Fruit fly (Drosophila melanogaster) whole organism, embryonic: ENCODE measurements around the gene Rbm13.

Experiments used
- ATbp ChIP-seq: fragments of 200-800 bp; sonication (Bioruptor generic); optimal IDR thresholded peaks from 2 replicates; lab custom pipeline; 2017; ENCODE audit warnings: missing biosample characterization, mild to moderate bottlenecking, missing genetic modification characterization, missing genetic modification reagents
- Adf1 ChIP-seq: fragments of 200-800 bp; sonication (Bioruptor generic); IDR thresholded peaks from 2 replicates; pipeline ENCODE4 v1.3.6; 2022; ENCODE audit warnings: missing biosample characterization, missing genetic modification characterization
- CG10147 ChIP-seq: fragments of 200-800 bp; sonication (Bioruptor generic); optimal IDR thresholded peaks from 2 replicates; lab custom pipeline; 2019; ENCODE audit warnings: missing biosample characterization, mild to moderate bottlenecking, missing genetic modification characterization, moderate library complexity
- CG11695 ChIP-seq: fragments of 200-800 bp; sonication (Bioruptor generic); IDR thresholded peaks from 3 replicates; pipeline ENCODE4 v1.3.6; 2022; ENCODE audit warnings: missing biosample characterization, missing genetic modification characterization
- CG12391 ChIP-seq: fragments of 200-800 bp; sonication (Bioruptor generic); optimal IDR thresholded peaks from 3 replicates; lab custom pipeline; 2018; ENCODE audit warnings: missing biosample characterization, mild to moderate bottlenecking, missing genetic modification characterization, moderate library complexity
- CG12942 ChIP-seq: fragments of 200-800 bp; sonication (Bioruptor generic); optimal IDR thresholded peaks from 3 replicates; lab custom pipeline; 2016; ENCODE audit warnings: missing biosample characterization, missing genetic modification characterization
- CG13296 ChIP-seq: fragments of 200-800 bp; sonication (Bioruptor generic); optimal IDR thresholded peaks from 3 replicates; lab custom pipeline; 2018; ENCODE audit warnings: missing biosample characterization, mild to moderate bottlenecking, missing genetic modification characterization
- CG14667 ChIP-seq: fragments of 200-800 bp; sonication (Bioruptor generic); IDR thresholded peaks from 2 replicates; pipeline ENCODE4 v1.3.6; 2022; ENCODE audit warnings: missing biosample characterization, missing genetic modification characterization
- CG14710 ChIP-seq: fragments of 200-800 bp; sonication (Bioruptor generic); optimal IDR thresholded peaks from 3 replicates; lab custom pipeline; 2019; ENCODE audit warnings: missing biosample characterization, mild to moderate bottlenecking, missing genetic modification characterization, moderate library complexity
- CG16863 ChIP-seq: fragments of 200-800 bp; sonication (Bioruptor generic); optimal IDR thresholded peaks from 3 replicates; lab custom pipeline; 2016; ENCODE audit warnings: missing biosample characterization, missing genetic modification characterization
- CG17829 ChIP-seq: fragments of 200-800 bp; optimal IDR thresholded peaks from 2 replicates; lab custom pipeline; 2019; ENCODE audit warnings: missing biosample characterization, mild to moderate bottlenecking, missing genetic modification characterization, moderate library complexity
- CG18011 ChIP-seq: fragments of 200-800 bp; sonication (Bioruptor generic); optimal IDR thresholded peaks from 2 replicates; lab custom pipeline; 2017; ENCODE audit warnings: missing biosample characterization, missing genetic modification characterization, mild to moderate bottlenecking, moderate library complexity, missing genotype
- CG18764 ChIP-seq: fragments of 200-800 bp; sonication (Bioruptor generic); optimal IDR thresholded peaks from 3 replicates; lab custom pipeline; 2016; ENCODE audit warnings: missing biosample characterization, missing genetic modification characterization
- CG2202 ChIP-seq: fragments of 200-800 bp; sonication (Bioruptor generic); optimal IDR thresholded peaks from 2 replicates; lab custom pipeline; 2018; ENCODE audit warnings: missing biosample characterization, mild to moderate bottlenecking, missing genetic modification characterization
- CG32772 ChIP-seq: fragments of 200-800 bp; sonication (Bioruptor generic); IDR thresholded peaks from 2 replicates; pipeline ENCODE4 v1.3.6; 2022; ENCODE audit warnings: missing biosample characterization, missing genetic modification characterization
- CG6854 ChIP-seq: fragments of 200-800 bp; sonication (Bioruptor generic); optimal IDR thresholded peaks from 3 replicates; lab custom pipeline; 2017; ENCODE audit warnings: missing biosample characterization, mild to moderate bottlenecking, missing genetic modification characterization
- CG7839 ChIP-seq: fragments of 200-800 bp; sonication (Bioruptor generic); optimal IDR thresholded peaks from 3 replicates; lab custom pipeline; 2018; ENCODE audit warnings: missing biosample characterization, mild to moderate bottlenecking, missing genetic modification characterization, moderate library complexity
- CG7987 ChIP-seq: fragments of 200-800 bp; sonication (Bioruptor generic); optimal IDR thresholded peaks from 2 replicates; lab custom pipeline; 2018; ENCODE audit warnings: missing biosample characterization, mild to moderate bottlenecking, missing genetic modification characterization, moderate library complexity
- CG8290 ChIP-seq, 3 experiments: fragments of 200-800 bp; sonication (Bioruptor generic); optimal IDR thresholded peaks; 2 replicates each; lab custom pipeline; 2016 to 2019; ENCODE audit warnings: missing biosample characterization in 3 of 3, missing genetic modification characterization in 3 of 3, mild to moderate bottlenecking in 2 of 3, moderate library complexity in 1 of 3
- CG8388 ChIP-seq: fragments of 200-800 bp; sonication (Bioruptor generic); optimal IDR thresholded peaks from 2 replicates; lab custom pipeline; 2019; ENCODE audit warnings: missing biosample characterization, mild to moderate bottlenecking, missing genetic modification characterization, moderate library complexity
- CG9215 ChIP-seq: fragments of 200-800 bp; sonication (Bioruptor generic); IDR thresholded peaks from 2 replicates; pipeline ENCODE4 v1.3.6; 2022; ENCODE audit warnings: missing biosample characterization, missing genetic modification characterization
- E2f1 ChIP-seq: fragments of 200-800 bp; sonication (Bioruptor generic); IDR thresholded peaks from 2 replicates; pipeline ENCODE4 v1.3.6; 2022; ENCODE audit warnings: missing biosample characterization, missing genetic modification characterization
- Fer3 ChIP-seq: fragments of 200-800 bp; sonication (Bioruptor generic); optimal IDR thresholded peaks from 2 replicates; lab custom pipeline; 2018; ENCODE audit warnings: missing biosample characterization, mild to moderate bottlenecking, missing genetic modification characterization, moderate library complexity
- Gsc ChIP-seq: fragments of 200-800 bp; sonication (Bioruptor generic); IDR thresholded peaks from 2 replicates; pipeline ENCODE4 v1.3.6; 2022; ENCODE audit warnings: missing biosample characterization, missing genetic modification characterization
- HLH3B ChIP-seq: fragments of 200-800 bp; sonication (Bioruptor generic); IDR thresholded peaks from 2 replicates; pipeline ENCODE4 v1.3.6; 2022; ENCODE audit warnings: missing biosample characterization, missing genetic modification characterization
- Lpt ChIP-seq: fragments of >200 bp; optimal IDR thresholded peaks from 2 replicates; lab custom pipeline; 2018; ENCODE audit warnings: missing biosample characterization, missing genetic modification characterization
- NfI ChIP-seq: fragments of 200-800 bp; sonication (Bioruptor generic); optimal IDR thresholded peaks from 3 replicates; lab custom pipeline; 2018; ENCODE audit warnings: missing biosample characterization, mild to moderate bottlenecking, missing genetic modification characterization, moderate library complexity
- Optix ChIP-seq: fragments of 200-800 bp; sonication (Bioruptor generic); IDR thresholded peaks from 3 replicates; pipeline ENCODE4 v1.3.6; 2022; ENCODE audit warnings: missing biosample characterization, missing genetic modification characterization
- Side ChIP-seq: fragments of 200-800 bp; sonication (Bioruptor generic); optimal IDR thresholded peaks from 2 replicates; lab custom pipeline; 2016; ENCODE audit warnings: missing biosample characterization, missing genetic modification characterization
- Stat92E ChIP-seq, 3 experiments: fragments of >200 bp in 2 of 3; fragments of 200-800 bp in 1 of 3; sonication (Bioruptor generic) in 1 of 3; optimal IDR thresholded peaks; 2 replicates each; lab custom pipeline; 2017 to 2019; ENCODE audit warnings: missing biosample characterization in 3 of 3, missing genetic modification characterization in 3 of 3, mild to moderate bottlenecking in 1 of 3, moderate library complexity in 1 of 3
- bigmax ChIP-seq: fragments of 200-800 bp; sonication (Bioruptor generic); optimal IDR thresholded peaks from 2 replicates; lab custom pipeline; 2018; ENCODE audit warnings: missing biosample characterization, mild to moderate bottlenecking, missing genetic modification characterization
- btn ChIP-seq: fragments of 200-800 bp; sonication (Bioruptor generic); optimal IDR thresholded peaks from 2 replicates; lab custom pipeline; 2016; ENCODE audit warnings: missing biosample characterization, missing genetic modification characterization
- crp ChIP-seq, 2 experiments: fragments of 200-800 bp; sonication (Bioruptor generic); optimal IDR thresholded peaks; 2 replicates in 1 of 2; 3 replicates in 1 of 2; lab custom pipeline; 2017; ENCODE audit warnings: missing biosample characterization in 2 of 2, missing genetic modification characterization in 2 of 2, mild to moderate bottlenecking in 1 of 2, moderate library complexity in 1 of 2
- cwo ChIP-seq: fragments of 200-800 bp; sonication (Bioruptor generic); optimal IDR thresholded peaks from 3 replicates; lab custom pipeline; 2017; ENCODE audit warnings: missing biosample characterization, missing genetic modification characterization, mild to moderate bottlenecking, moderate library complexity, missing genetic modification reagents
- eve ChIP-seq, 2 experiments: fragments of >200 bp; optimal IDR thresholded peaks; 2 replicates each; lab custom pipeline; 2017; ENCODE audit warnings: missing biosample characterization in 2 of 2, missing genetic modification characterization in 2 of 2
- ewg ChIP-seq: fragments of 200-800 bp; sonication (Bioruptor generic); optimal IDR thresholded peaks from 3 replicates; lab custom pipeline; 2017; ENCODE audit warnings: mild to moderate bottlenecking, missing biosample characterization, missing genetic modification reagents, missing genetic modification characterization
- fd64A ChIP-seq: fragments of 200-800 bp; sonication (Bioruptor generic); optimal IDR thresholded peaks from 3 replicates; lab custom pipeline; 2018; ENCODE audit warnings: missing biosample characterization, mild to moderate bottlenecking, missing genetic modification characterization
- fd96Cb ChIP-seq: fragments of 200-800 bp; sonication (Bioruptor generic); optimal IDR thresholded peaks from 2 replicates; lab custom pipeline; 2018; ENCODE audit warnings: missing biosample characterization, mild to moderate bottlenecking, missing genetic modification characterization, moderate library complexity
- grn ChIP-seq: fragments of 200-800 bp; sonication (Bioruptor generic); optimal IDR thresholded peaks from 3 replicates; lab custom pipeline; 2017; ENCODE audit warnings: missing biosample characterization, missing genetic modification characterization
- gsb-n ChIP-seq: fragments of 200-800 bp; sonication (Bioruptor generic); optimal IDR thresholded peaks from 3 replicates; lab custom pipeline; 2018; ENCODE audit warnings: missing biosample characterization, mild to moderate bottlenecking, missing genetic modification characterization
- gt ChIP-seq: fragments of 200-800 bp; sonication (Bioruptor generic); IDR thresholded peaks from 2 replicates; pipeline ENCODE4 v1.3.6; 2022; ENCODE audit warnings: missing biosample characterization, missing genetic modification characterization
- lbe ChIP-seq: fragments of 200-800 bp; sonication (Bioruptor generic); optimal IDR thresholded peaks from 2 replicates; lab custom pipeline; 2016; ENCODE audit warnings: missing biosample characterization, mild to moderate bottlenecking, missing genetic modification characterization
- lilli ChIP-seq: fragments of 200-800 bp; sonication (Bioruptor generic); optimal IDR thresholded peaks from 3 replicates; lab custom pipeline; 2016; ENCODE audit warnings: missing biosample characterization, missing genetic modification characterization
- sob ChIP-seq: fragments of 200-800 bp; sonication (Bioruptor generic); IDR thresholded peaks from 2 replicates; pipeline ENCODE4 v1.3.6; 2022; ENCODE audit warnings: missing biosample characterization, missing genetic modification characterization
- trem ChIP-seq: fragments of 200-800 bp; optimal IDR thresholded peaks from 3 replicates; lab custom pipeline; 2019; ENCODE audit warnings: missing biosample characterization, mild to moderate bottlenecking, missing genetic modification characterization, moderate library complexity
- unc-4 ChIP-seq: fragments of 200-800 bp; sonication (Bioruptor generic); IDR thresholded peaks from 2 replicates; pipeline ENCODE4 v1.3.6; 2022; ENCODE audit warnings: missing biosample characterization, missing genetic modification characterization; ENCODE audit not compliant: partially characterized antibody
- wdn ChIP-seq: fragments of 200-800 bp; sonication (Bioruptor generic); IDR thresholded peaks from 2 replicates; pipeline ENCODE4 v1.3.6; 2022; ENCODE audit warnings: missing biosample characterization, missing genetic modification characterization
- zen ChIP-seq: fragments of 200-800 bp; sonication (Bioruptor generic); optimal IDR thresholded peaks from 3 replicates; lab custom pipeline; 2018; ENCODE audit warnings: missing biosample characterization, mild to moderate bottlenecking, missing genetic modification characterization, moderate library complexity

Rbm13 gene

dm6 chrX:8891565-8892276, 9.8 kb upstream of the Rbm13 start (continued):
- TF ChIP-seq Stat92E (GFP tag; optimal IDR thresholded peaks at IDR 0.05; lab: Kevin White, UChicago) (no peak), CG6854 (GFP tag; lab: Kevin White, UChicago) (peak; percentile 11), ATbp (GFP tag; lab: Kevin White, UChicago) (peak; percentile 64), lbe (peak; percentile 6), fd96Cb (tag; lab: Kevin White, UChicago) (peak; percentile 79), CG16863 (GFP tag; lab: Kevin White, UChicago) (peak; percentile 8), CG12942 (peak; percentile 63), eve (GFP tag; optimal IDR thresholded peaks at IDR 0.05; lab: Kevin White, UChicago) (peak in 1 of 2 experiments; percentile 79), CG9215 (GFP tag; lab: Robert Waterston, UW) (peak; percentile 32; the same call in 1 of the 2 replicates), CG8388 (GFP tag; lab: Kevin White, UChicago) (peak; percentile 69), sob (GFP tag; lab: Robert Waterston, UW) (peak; percentile 76), CG14710 (tag; lab: Kevin White, UChicago) (peak; percentile 53), CG17829 (tag; lab: Kevin White, UChicago) (peak; percentile 64), ewg (peak; percentile 57), CG12391 (peak; percentile 79), fd64A (GFP tag; lab: Kevin White, UChicago) (no peak), Side (no peak), CG18764 (peak; percentile 41), unc-4 (GFP tag; lab: Robert Waterston, UW) (peak; percentile 33), crp (GFP tag; optimal IDR thresholded peaks at IDR 0.05; lab: Kevin White, UChicago) (peak in 1 of 2 experiments; percentile 18), bigmax (GFP tag; lab: Kevin White, UChicago) (no peak), gt (no peak), Adf1 (GFP tag; lab: Robert Waterston, UW) (peak; percentile 95), Optix (no peak), Lpt (GFP tag; lab: Kevin White, UChicago) (no peak), CG7839 (tag; lab: Kevin White, UChicago) (peak; percentile 82), CG11695 (GFP tag; lab: Robert Waterston, UW) (peak; percentile 65), CG10147 (GFP tag; lab: Kevin White, UChicago) (peak; percentile 60), lilli (GFP tag; lab: Kevin White, UChicago) (peak; percentile 76), CG2202 (tag; lab: Kevin White, UChicago) (peak; percentile 31), CG14667 (GFP tag; lab: Robert Waterston, UW) (peak; percentile 62), CG32772 (peak; percentile 68), grn (GFP tag; lab: Kevin White, UChicago) (no peak), cwo (peak; percentile 49), CG18011 (GFP tag; lab: Kevin White, UChicago) (no peak), wdn (GFP tag; lab: Robert Waterston, UW) (no peak), Gsc (0 out of 2 replicates have a peak, but pooled peaks have one; percentile 29), HLH3B (GFP tag; lab: Robert Waterston, UW) (peak; percentile 77), CG13296 (peak; percentile 45), btn (GFP tag; lab: Kevin White, UChicago) (no peak), trem (peak; percentile 46), gsb-n (peak; percentile 47), E2f1 (GFP tag; lab: Robert Waterston, UW) (peak; percentile 72), Fer3 (tag; lab: Kevin White, UChicago) (peak; percentile 67), zen (tag; lab: Kevin White, UChicago) (peak; percentile 10), CG7987 (GFP tag; lab: Kevin White, UChicago) (peak; percentile 5), NfI (GFP tag; lab: Kevin White, UChicago) (peak; percentile 74), CG8290 (GFP tag; optimal IDR thresholded peaks at IDR 0.05; lab: Kevin White, UChicago) (peak; percentile 49), CG8290 (tag; optimal IDR thresholded peaks at IDR 0.05; lab: Kevin White, UChicago) (peak; percentile 12 to 60)
